Fruit fly (Drosophila melanogaster) whole organism, wandering third instar larva: ENCODE results near the gene rost.

Source experiments
- CG32264 ChIP-seq: fragments of 200-800 bp; sonication (Bioruptor generic); optimal IDR thresholded peaks from 2 replicates; lab custom pipeline; 2016; ENCODE audit warnings: missing biosample characterization, missing genetic modification characterization
- Hr78 ChIP-seq: fragments of >200 bp; optimal IDR thresholded peaks from 2 replicates; lab custom pipeline; 2017; ENCODE audit warnings: missing biosample characterization, missing genetic modification characterization
- Myc ChIP-seq: fragments of >200 bp; optimal IDR thresholded peaks from 2 replicates; lab custom pipeline; 2017
- dsf ChIP-seq: sonication (Bioruptor generic); optimal IDR thresholded peaks from 2 replicates; lab custom pipeline; 2016; ENCODE audit warnings: missing biosample characterization, missing genetic modification characterization, borderline replicate concordance
- lola ChIP-seq: fragments of >200 bp; optimal IDR thresholded peaks from 2 replicates; lab custom pipeline; 2017; ENCODE audit warnings: missing biosample characterization, missing genetic modification characterization
- rgr ChIP-seq: fragments of 200-800 bp; sonication (Bioruptor generic); optimal IDR thresholded peaks from 3 replicates; lab custom pipeline; 2016; ENCODE audit warnings: missing biosample characterization, mild to moderate bottlenecking, missing genetic modification characterization

DNA sequence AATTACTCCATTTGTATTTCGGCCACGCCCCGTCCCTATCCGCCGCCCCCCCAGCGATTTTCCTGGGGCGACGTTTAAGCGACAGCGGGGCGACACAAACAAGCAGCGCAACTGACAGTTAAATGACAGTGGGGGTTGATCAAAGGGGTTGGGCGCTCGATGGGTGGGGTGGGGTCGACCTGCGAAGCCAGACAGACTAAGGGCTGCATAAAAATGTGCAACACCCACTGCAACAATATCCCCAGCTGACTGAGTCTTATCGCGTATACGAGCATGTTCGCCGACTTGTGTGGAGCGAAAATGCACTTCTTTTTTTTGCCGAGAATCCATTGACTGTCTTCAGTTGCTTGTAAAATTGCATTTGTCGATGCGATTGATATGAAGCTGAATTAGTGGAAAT, 42.4 kb upstream of the rost start, which contains the start of gene CG9582:
- TF ChIP-seq rgr (GFP tag; lab: Kevin White, UChicago) (no peak), Myc (lab: Kevin White, UChicago) (no peak), CG32264 (no peak), Hr78 (GFP tag; lab: Kevin White, UChicago) (no peak), lola (GFP tag; lab: Kevin White, UChicago) (no peak), dsf (GFP tag; lab: Kevin White, UChicago) (no peak)
